Worm (Caenorhabditis elegans) whole organism, L4/young adult: Measurements from ENCODE around the gene sbsp-1.

Experiments used
- W03F9.2 ChIP-seq: fragments of 150-350 bp; optimal IDR thresholded peaks from 2 replicates; lab custom pipeline; 2014; ENCODE audit warnings: missing biosample characterization, missing genetic modification characterization
- dao-5 ChIP-seq: sonication (generic microtip); optimal IDR thresholded peaks from 2 replicates; lab custom pipeline; 2016; ENCODE audit warnings: missing genotype, missing genetic modification characterization, moderate library complexity, missing compliant biosample characterization
- him-1 ChIP-seq: sonication (generic microtip); optimal IDR thresholded peaks from 2 replicates; lab custom pipeline; 2016; ENCODE audit warnings: missing genotype, missing genetic modification reagents, missing genetic modification characterization, missing compliant biosample characterization

- TF ChIP-seq him-1 (tag; lab: Kevin White, UChicago) (no peak), dao-5 (no peak), W03F9.2 (no peak)
Measured at ce11 chrIII:10824206-10824605, 8.5 kb upstream of the sbsp-1 start.
